Worm (Caenorhabditis elegans): ENCODE measurements around the gene str-40.
A peak's percentile ranks its signal among the peaks of the same experiment; 100 is the strongest.

Gene str-40

ce11 chrV:3046364-3046763 is 22.6 kb downstream of the str-40 start:
- no peak for TF ChIP-seq ama-1 (optimal IDR thresholded peaks at IDR 0.05)
- TF ChIP-seq F13H6.1 (tag; optimal IDR thresholded peaks at IDR 0.05), result no peak
- TF ChIP-seq dve-1 (tag; optimal IDR thresholded peaks at IDR 0.05), result no peak
- TF ChIP-seq lin-11 (tag; optimal IDR thresholded peaks at IDR 0.05), result no peak
- no peak for TF ChIP-seq pag-3 (tag; optimal IDR thresholded peaks at IDR 0.05; ENCODE audit: borderline replicate concordance)
- no peak for TF ChIP-seq sox-4 (tag; optimal IDR thresholded peaks at IDR 0.05)
- TF ChIP-seq zip-5 (tag; optimal IDR thresholded peaks at IDR 0.05), result no peak
- no peak for TF ChIP-seq C08G9.2 (tag; optimal IDR thresholded peaks at IDR 0.05)

ce11 chrV:3044837-3045236 is 24.2 kb downstream of the str-40 start, which contains the start of gene F59D6.1:
TSS of gene F59D6.1 (plus strand) at chrV:3045137.
- TF ChIP-seq hlh-13 (GFP tag; optimal IDR thresholded peaks at IDR 0.05) (no peak), syd-9 (tag; optimal IDR thresholded peaks at IDR 0.05) (no peak), sdc-2 (tag; optimal IDR thresholded peaks at IDR 0.05) (peak; percentile 47)

- TF ChIP-seq rnt-1 (tag; optimal IDR thresholded peaks at IDR 0.05) (no peak), sdc-2 (tag; optimal IDR thresholded peaks at IDR 0.05) (peak; percentile 94)
Observed at ce11 chrV:3040930-3041329, 28.1 kb downstream of the str-40 start.

ce11 chrV:3039282-3039681 is 29.7 kb downstream of the str-40 start, which contains the start of gene chpf-2:
TSS of gene chpf-2 (minus strand) at chrV:3039382.
- TF ChIP-seq eyg-1 (tag; optimal IDR thresholded peaks at IDR 0.05) (no peak), nfya-1 (tag; optimal IDR thresholded peaks at IDR 0.05) (no peak), che-1 (tag; optimal IDR thresholded peaks at IDR 0.05) (no peak), Y22D7AL.16 (tag; optimal IDR thresholded peaks at IDR 0.05) (no peak), ceh-9 (tag; optimal IDR thresholded peaks at IDR 0.05) (no peak), C08G9.2 (tag; optimal IDR thresholded peaks at IDR 0.05) (no peak), pros-1 (tag; optimal IDR thresholded peaks at IDR 0.05) (no peak), pha-4 (tag; optimal IDR thresholded peaks at IDR 0.05) (no peak), ceh-6 (GFP tag; optimal IDR thresholded peaks at IDR 0.05) (no peak), unc-3 (GFP tag; conservative IDR thresholded peaks at IDR 0.05) (no peak), unc-3 (tag; optimal IDR thresholded peaks at IDR 0.05) (no peak), ttx-3 (tag; optimal IDR thresholded peaks at IDR 0.05) (no peak), syd-9 (tag; optimal IDR thresholded peaks at IDR 0.05) (no peak), K09A11.1 (tag; optimal IDR thresholded peaks at IDR 0.05; ENCODE audit: insufficient read depth) (no peak), lim-6 (tag; optimal IDR thresholded peaks at IDR 0.05) (no peak), pha-2 (tag; optimal IDR thresholded peaks at IDR 0.05) (no peak), ceh-24 (tag; optimal IDR thresholded peaks at IDR 0.05) (no peak), dve-1 (tag; optimal IDR thresholded peaks at IDR 0.05) (no peak), hlh-13 (GFP tag; optimal IDR thresholded peaks at IDR 0.05) (no peak)

- TF ChIP-seq lim-6 (tag; optimal IDR thresholded peaks at IDR 0.05), result no peak
- TF ChIP-seq fkh-6 (tag; optimal IDR thresholded peaks at IDR 0.05), result no peak
- no peak for TF ChIP-seq eyg-1 (tag; optimal IDR thresholded peaks at IDR 0.05)
- TF ChIP-seq ceh-24 (tag; optimal IDR thresholded peaks at IDR 0.05), result no peak
Observed at ce11 chrV:3038058-3038457, 30.9 kb downstream of the str-40 start.

- TF ChIP-seq sox-2 (GFP tag; IDR thresholded peaks at IDR 0.05), result no peak
Observed at ce11 chrV:3034236-3034635, 34.8 kb downstream of the str-40 start, which contains the start of gene srw-8. TSS of gene srw-8 (minus strand) at chrV:3034336.

- TF ChIP-seq ceh-45 (GFP tag; IDR thresholded peaks at IDR 0.05) (no peak), ama-1 (optimal IDR thresholded peaks at IDR 0.05) (no peak), tbx-2 (tag; optimal IDR thresholded peaks at IDR 0.05) (no peak), zip-5 (tag; optimal IDR thresholded peaks at IDR 0.05) (no peak), K09A11.1 (tag; optimal IDR thresholded peaks at IDR 0.05; ENCODE audit: insufficient read depth) (no peak), elt-4 (tag; optimal IDR thresholded peaks at IDR 0.05) (no peak)
Observed at ce11 chrV:3032343-3032742, 36.7 kb downstream of the str-40 start, which contains the start of gene irld-38. TSS of gene irld-38 (minus strand) at chrV:3032443.
